Fruit fly (Drosophila melanogaster): ENCODE results near the gene hoe2.

- no peak for TF ChIP-seq psq (optimal IDR thresholded peaks at IDR 0.05)
- no peak for TF ChIP-seq usp (GFP tag; optimal IDR thresholded peaks at IDR 0.05)
- TF ChIP-seq pan (optimal IDR thresholded peaks at IDR 0.05): no peak
These were observed 29.2 kb upstream of the hoe2 start, which contains the start of gene CG34125 for dm6 chr2L:4965420-4965819.
